Fruit fly (Drosophila melanogaster) whole organism, prepupa: ENCODE results near the gene Sfp24Bc.

Experiments
- CG8632 ChIP-seq: fragments of 200-800 bp; sonication (Bioruptor generic); optimal IDR thresholded peaks from 3 replicates; lab custom pipeline; 2016; ENCODE audit warnings: missing biosample characterization, missing genetic modification characterization
- Ets96B ChIP-seq: fragments of 200-800 bp; optimal IDR thresholded peaks from 2 replicates; lab custom pipeline; 2019; ENCODE audit warnings: missing biosample characterization, mild to moderate bottlenecking, missing genetic modification characterization, moderate library complexity

DNA sequence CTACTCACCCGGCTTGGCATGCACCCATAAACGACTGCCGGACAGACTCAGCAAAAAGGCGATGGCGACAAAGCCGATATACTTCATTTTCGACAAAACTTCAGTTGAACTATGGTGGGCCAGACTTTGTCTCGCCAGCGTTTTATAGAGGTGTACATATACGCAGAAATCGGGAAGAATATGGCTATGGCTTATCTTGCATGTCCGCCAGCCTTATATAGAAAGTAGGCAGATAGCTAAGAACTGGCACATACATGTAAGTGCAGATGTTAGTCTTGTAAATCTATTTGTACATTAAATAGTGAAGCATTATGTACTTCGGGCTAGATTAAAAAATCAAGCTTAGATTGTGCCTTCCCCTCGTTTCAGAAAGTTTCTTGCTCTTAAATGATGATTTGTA, 22.7 kb upstream of the Sfp24Bc start, which contains the start of gene CG3513:
- TF ChIP-seq CG8632 (GFP tag; lab: Kevin White, UChicago) (no peak), Ets96B (no peak)
